Worm (Caenorhabditis elegans): ENCODE measurements around the gene K04E7.1.

K04E7.1 gene

ce11 chrX:6505008-6505407 is 43.2 kb downstream of the K04E7.1 start, which contains the start of gene cdf-1 (continued):
- TF ChIP-seq dpl-1 (GFP tag; optimal IDR thresholded peaks at IDR 0.05) (peak in 2 of 3 experiments; percentile 33 to 49), skn-1 (tag; optimal IDR thresholded peaks at IDR 0.05) (no peak), nhr-77 (tag; optimal IDR thresholded peaks at IDR 0.05) (no peak), egl-13 (tag; optimal IDR thresholded peaks at IDR 0.05) (no peak), F16B12.6 (tag; optimal IDR thresholded peaks at IDR 0.05) (no peak), sox-4 (tag; optimal IDR thresholded peaks at IDR 0.05) (no peak), fos-1 (tag; optimal IDR thresholded peaks at IDR 0.05) (no peak), tbx-2 (tag; optimal IDR thresholded peaks at IDR 0.05) (no peak), zag-1 (tag; optimal IDR thresholded peaks at IDR 0.05) (no peak), snu-23 (GFP tag; optimal IDR thresholded peaks at IDR 0.05) (peak; percentile 45), nhr-47 (tag; optimal IDR thresholded peaks at IDR 0.05) (peak; percentile 14), nhr-20 (tag; optimal IDR thresholded peaks at IDR 0.05) (peak; percentile 29), lin-39 (tag; optimal IDR thresholded peaks at IDR 0.05) (no peak), hlh-4 (tag; optimal IDR thresholded peaks at IDR 0.05) (no peak), lin-14 (GFP tag; optimal IDR thresholded peaks at IDR 0.05) (peak; percentile 53), pag-3 (tag; optimal IDR thresholded peaks at IDR 0.05; ENCODE audit: borderline replicate concordance, insufficient read depth) (no peak), pax-3 (tag; optimal IDR thresholded peaks at IDR 0.05) (no peak), nhr-19 (GFP tag; conservative IDR thresholded peaks at IDR 0.05) (no peak), swsn-7 (tag; optimal IDR thresholded peaks at IDR 0.05) (peak; percentile 29), nhr-90 (tag; optimal IDR thresholded peaks at IDR 0.05; ENCODE audit: poor library complexity) (no peak), nhr-71 (tag; optimal IDR thresholded peaks at IDR 0.05) (peak; percentile 50), nhr-85 (tag) (peak; percentile 64), aha-1 (tag; optimal IDR thresholded peaks at IDR 0.05) (no peak), ztf-11 (tag; optimal IDR thresholded peaks at IDR 0.05) (no peak), lin-15B (tag; optimal IDR thresholded peaks at IDR 0.05) (no peak), pqm-1 (tag; optimal IDR thresholded peaks at IDR 0.05) (no peak), blmp-1 (tag; optimal IDR thresholded peaks at IDR 0.05) (peak; percentile 70), mdl-1 (tag; optimal IDR thresholded peaks at IDR 0.05) (no peak), lin-35 (GFP tag; optimal IDR thresholded peaks at IDR 0.05) (peak in 1 of 2 experiments; percentile 64), ceh-82 (tag; optimal IDR thresholded peaks at IDR 0.05) (no peak), C16A3.4 (tag; optimal IDR thresholded peaks at IDR 0.05) (peak; percentile 37), hlh-17 (GFP tag; optimal IDR thresholded peaks at IDR 0.05; ENCODE audit: borderline replicate concordance) (no peak), xbp-1 (tag; optimal IDR thresholded peaks at IDR 0.05) (peak; percentile 54), ceh-8 (GFP tag; optimal IDR thresholded peaks at IDR 0.05) (no peak), aly-2 (tag; optimal IDR thresholded peaks at IDR 0.05) (no peak)

ce11 chrX:6505662-6506061 is 43.8 kb downstream of the K04E7.1 start, which contains the start of gene glr-8:
TSS of gene glr-8 (plus strand) at chrX:6505980.
- no peak for TF ChIP-seq rnt-1 (tag; optimal IDR thresholded peaks at IDR 0.05)
- no peak for TF ChIP-seq efl-1 (optimal IDR thresholded peaks at IDR 0.05)
- TF ChIP-seq efl-1 (GFP tag; optimal IDR thresholded peaks at IDR 0.05 in 1 of 2), result peak in 1 of 2 experiments; percentile 48
- TF ChIP-seq blmp-1 (tag; optimal IDR thresholded peaks at IDR 0.05), result peak; percentile 65

ce11 chrX:6507734-6508133 is 45.9 kb downstream of the K04E7.1 start:
- peak; percentile 0 for TF ChIP-seq rnt-1 (tag; optimal IDR thresholded peaks at IDR 0.05)
- no peak for TF ChIP-seq fkh-10 (GFP tag; optimal IDR thresholded peaks at IDR 0.05)

ce11 chrX:6509813-6510212 is 48.0 kb downstream of the K04E7.1 start:
- TF ChIP-seq unc-130 (tag; optimal IDR thresholded peaks at IDR 0.05), result peak; percentile 66
- TF ChIP-seq C04F5.9 (tag; optimal IDR thresholded peaks at IDR 0.05), result no peak
- peak in 1 of 2 experiments; percentile 14 for TF ChIP-seq lsy-2 (tag; optimal IDR thresholded peaks at IDR 0.05)
- peak; percentile 16 for TF ChIP-seq pag-3 (tag; optimal IDR thresholded peaks at IDR 0.05; ENCODE audit: borderline replicate concordance, insufficient read depth)
- TF ChIP-seq skn-1 (tag; optimal IDR thresholded peaks at IDR 0.05), result no peak
- TF ChIP-seq snu-23 (GFP tag; optimal IDR thresholded peaks at IDR 0.05), result peak; percentile 24
- peak; percentile 72 for TF ChIP-seq lin-14 (GFP tag; optimal IDR thresholded peaks at IDR 0.05)
- TF ChIP-seq nhr-71 (tag; optimal IDR thresholded peaks at IDR 0.05), result peak; percentile 65
- TF ChIP-seq irx-1 (tag; optimal IDR thresholded peaks at IDR 0.05), result no peak
- peak; percentile 3 for TF ChIP-seq ztf-4 (tag; optimal IDR thresholded peaks at IDR 0.05)
- TF ChIP-seq rnt-1 (tag; optimal IDR thresholded peaks at IDR 0.05), result peak; percentile 47

Data from whole organism, L1 larva.